Fruit fly (Drosophila melanogaster) whole organism, embryonic: ENCODE data around the gene CG42305.

Source experiments
- Asciz ChIP-seq: fragments of 200-800 bp; sonication (Bioruptor generic); optimal IDR thresholded peaks from 2 replicates; lab custom pipeline; 2017; ENCODE audit warnings: missing biosample characterization, mild to moderate bottlenecking, missing genetic modification characterization, missing genetic modification reagents
- Blimp-1 ChIP-seq: fragments of 200-800 bp; sonication (Bioruptor generic); optimal IDR thresholded peaks from 3 replicates; lab custom pipeline; 2018; ENCODE audit warnings: missing biosample characterization, missing genetic modification characterization, mild to moderate bottlenecking, moderate library complexity, missing genetic modification reagents
- CG10267 ChIP-seq: fragments of 200-800 bp; sonication (Bioruptor generic); optimal IDR thresholded peaks from 2 replicates; lab custom pipeline; 2018; ENCODE audit warnings: missing biosample characterization, mild to moderate bottlenecking, missing genetic modification characterization, moderate library complexity
- CG10431 ChIP-seq: fragments of 200-800 bp; sonication (Bioruptor generic); optimal IDR thresholded peaks from 3 replicates; lab custom pipeline; 2018; ENCODE audit warnings: missing biosample characterization, mild to moderate bottlenecking, missing genetic modification characterization
- CG10979 ChIP-seq: fragments of 200-800 bp; sonication (Bioruptor generic); optimal IDR thresholded peaks from 2 replicates; lab custom pipeline; 2018; ENCODE audit warnings: missing biosample characterization, mild to moderate bottlenecking, missing genetic modification characterization, moderate library complexity
- CG13123 ChIP-seq: fragments of 200-800 bp; sonication (Bioruptor generic); optimal IDR thresholded peaks from 2 replicates; lab custom pipeline; 2016; ENCODE audit warnings: missing biosample characterization, missing genetic modification characterization
- CG14965 ChIP-seq: fragments of 200-800 bp; sonication (Bioruptor generic); optimal IDR thresholded peaks from 2 replicates; lab custom pipeline; 2016; ENCODE audit warnings: missing biosample characterization, missing genetic modification characterization, borderline replicate concordance
- CG15514 ChIP-seq: fragments of 200-800 bp; sonication (Bioruptor generic); optimal IDR thresholded peaks from 3 replicates; lab custom pipeline; 2017; ENCODE audit warnings: missing biosample characterization, missing genetic modification characterization, mild to moderate bottlenecking, moderate library complexity, missing genetic modification reagents
- CG15696 ChIP-seq: fragments of 200-800 bp; sonication (Bioruptor generic); optimal IDR thresholded peaks from 2 replicates; lab custom pipeline; 2019; ENCODE audit warnings: missing biosample characterization, mild to moderate bottlenecking, missing genetic modification characterization, moderate library complexity
- CG17912 ChIP-seq: fragments of 200-800 bp; sonication (Bioruptor generic); optimal IDR thresholded peaks from 2 replicates; lab custom pipeline; 2018; ENCODE audit warnings: missing biosample characterization, mild to moderate bottlenecking, missing genetic modification characterization
- CG2116 ChIP-seq: fragments of 200-800 bp; sonication (Bioruptor generic); optimal IDR thresholded peaks from 3 replicates; lab custom pipeline; 2018; ENCODE audit warnings: missing biosample characterization, mild to moderate bottlenecking, missing genetic modification characterization
- CG2129 ChIP-seq: fragments of 200-800 bp; sonication (Bioruptor generic); IDR thresholded peaks from 2 replicates; pipeline ENCODE4 v1.3.6; 2022; ENCODE audit warnings: missing biosample characterization, missing genetic modification characterization; ENCODE audit not compliant: partially characterized antibody
- CG30020 ChIP-seq: fragments of 200-800 bp; optimal IDR thresholded peaks from 2 replicates; lab custom pipeline; 2019; ENCODE audit warnings: missing biosample characterization, mild to moderate bottlenecking, missing genetic modification characterization, moderate library complexity
- CG32767 ChIP-seq: fragments of 200-800 bp; sonication (Bioruptor generic); IDR thresholded peaks from 2 replicates; pipeline ENCODE4 v1.3.6; 2022; ENCODE audit warnings: missing biosample characterization, missing genetic modification characterization
- CG32772 ChIP-seq: fragments of 200-800 bp; sonication (Bioruptor generic); IDR thresholded peaks from 2 replicates; pipeline ENCODE4 v1.3.6; 2022; ENCODE audit warnings: missing biosample characterization, missing genetic modification characterization
- CG34224 ChIP-seq: fragments of 200-800 bp; sonication (Bioruptor generic); IDR thresholded peaks from 3 replicates; pipeline ENCODE4 v1.3.6; 2022; ENCODE audit warnings: missing biosample characterization, missing genetic modification characterization; ENCODE audit not compliant: partially characterized antibody
- CG3995 ChIP-seq: fragments of 200-800 bp; sonication (Bioruptor generic); optimal IDR thresholded peaks from 3 replicates; lab custom pipeline; 2016; ENCODE audit warnings: missing biosample characterization, missing genetic modification characterization
- Chrac-16 ChIP-seq: fragments of 200-800 bp; sonication (Bioruptor generic); optimal IDR thresholded peaks from 3 replicates; lab custom pipeline; 2016; ENCODE audit warnings: missing biosample characterization, missing genetic modification characterization
- CoRest ChIP-seq: fragments of 200-800 bp; sonication (Bioruptor generic); optimal IDR thresholded peaks from 3 replicates; lab custom pipeline; 2018; ENCODE audit warnings: missing biosample characterization, mild to moderate bottlenecking, missing genetic modification characterization, moderate library complexity
- Dad ChIP-seq: fragments of 200-800 bp; sonication (Bioruptor generic); optimal IDR thresholded peaks from 3 replicates; lab custom pipeline; 2016; ENCODE audit warnings: missing biosample characterization, missing genetic modification characterization
- Dip3 ChIP-seq: fragments of 200-800 bp; sonication (Bioruptor generic); optimal IDR thresholded peaks from 3 replicates; lab custom pipeline; 2016; ENCODE audit warnings: missing biosample characterization, missing genetic modification characterization
- Dp ChIP-seq: fragments of 200-800 bp; sonication (Bioruptor generic); optimal IDR thresholded peaks from 2 replicates; lab custom pipeline; 2018; ENCODE audit warnings: missing biosample characterization, mild to moderate bottlenecking, missing genetic modification characterization, moderate library complexity
- E2f2 ChIP-seq: fragments of 200-800 bp; sonication (Bioruptor generic); IDR thresholded peaks from 2 replicates; pipeline ENCODE4 v1.3.6; 2022; ENCODE audit warnings: missing biosample characterization, missing genetic modification characterization
- H15 ChIP-seq: fragments of 200-800 bp; sonication (Bioruptor generic); IDR thresholded peaks from 3 replicates; pipeline ENCODE4 v1.3.6; 2022; ENCODE audit warnings: missing biosample characterization, missing genetic modification characterization
- Hmr ChIP-seq: fragments of 200-800 bp; sonication (Bioruptor generic); optimal IDR thresholded peaks from 3 replicates; lab custom pipeline; 2017; ENCODE audit warnings: mild to moderate bottlenecking, missing biosample characterization, missing genetic modification reagents, missing genetic modification characterization
- Hsf ChIP-seq: fragments of 200-800 bp; sonication (Bioruptor generic); optimal IDR thresholded peaks from 3 replicates; lab custom pipeline; 2016; ENCODE audit warnings: missing biosample characterization, missing genetic modification characterization
- Jarid2 ChIP-seq: fragments of 200-800 bp; sonication (Bioruptor generic); optimal IDR thresholded peaks from 3 replicates; lab custom pipeline; 2017; ENCODE audit warnings: mild to moderate bottlenecking, missing biosample characterization, missing genetic modification reagents, missing genetic modification characterization
- Lim3 ChIP-seq: fragments of 200-800 bp; sonication (Bioruptor generic); IDR thresholded peaks from 2 replicates; pipeline ENCODE4 v1.3.6; 2022; ENCODE audit warnings: missing biosample characterization, missing genetic modification characterization
- Poxn ChIP-seq: fragments of 200-800 bp; sonication (Bioruptor generic); IDR thresholded peaks from 2 replicates; pipeline ENCODE4 v1.3.6; 2022; ENCODE audit warnings: missing biosample characterization, missing genetic modification characterization
- Ptx1 ChIP-seq: fragments of 200-800 bp; sonication (Bioruptor generic); IDR thresholded peaks from 2 replicates; pipeline ENCODE4 v1.3.6; 2022; ENCODE audit warnings: missing biosample characterization, missing genetic modification characterization
- Rfx ChIP-seq: fragments of 200-800 bp; sonication (Bioruptor generic); IDR thresholded peaks from 2 replicates; pipeline ENCODE4 v1.3.6; 2022; ENCODE audit warnings: missing biosample characterization, missing genetic modification characterization
- Sry-δ ChIP-seq: fragments of 200-800 bp; sonication (Bioruptor generic); optimal IDR thresholded peaks from 2 replicates; lab custom pipeline; 2016; ENCODE audit warnings: missing biosample characterization, missing genetic modification characterization
- Vsx1 ChIP-seq: fragments of 200-800 bp; sonication (Bioruptor generic); optimal IDR thresholded peaks from 2 replicates; lab custom pipeline; 2017; ENCODE audit warnings: missing biosample characterization, mild to moderate bottlenecking, missing genetic modification characterization, missing genetic modification reagents
- bcd ChIP-seq: fragments of 200-800 bp; sonication (Bioruptor generic); optimal IDR thresholded peaks from 2 replicates; lab custom pipeline; 2017; ENCODE audit warnings: missing biosample characterization, mild to moderate bottlenecking, missing genetic modification characterization
- bigmax ChIP-seq: fragments of 200-800 bp; sonication (Bioruptor generic); optimal IDR thresholded peaks from 2 replicates; lab custom pipeline; 2018; ENCODE audit warnings: missing biosample characterization, mild to moderate bottlenecking, missing genetic modification characterization
- cato ChIP-seq: fragments of 200-800 bp; sonication (Bioruptor generic); optimal IDR thresholded peaks from 2 replicates; lab custom pipeline; 2016; ENCODE audit warnings: missing biosample characterization, missing genetic modification characterization, borderline replicate concordance
- crol ChIP-seq: fragments of 200-800 bp; sonication (Bioruptor generic); IDR thresholded peaks from 2 replicates; pipeline ENCODE4 v1.3.6; 2022; ENCODE audit warnings: missing biosample characterization, missing genetic modification characterization
- dan ChIP-seq: fragments of 200-800 bp; sonication (Bioruptor generic); IDR thresholded peaks from 2 replicates; pipeline ENCODE4 v1.3.6; 2022; ENCODE audit warnings: missing biosample characterization, missing genetic modification characterization
- gcm ChIP-seq: fragments of 200-800 bp; sonication (Bioruptor generic); optimal IDR thresholded peaks from 2 replicates; lab custom pipeline; 2019; ENCODE audit warnings: missing biosample characterization, mild to moderate bottlenecking, missing genetic modification characterization, moderate library complexity
- pho ChIP-seq: fragments of 200-800 bp; sonication (Bioruptor generic); optimal IDR thresholded peaks from 2 replicates; lab custom pipeline; 2016; ENCODE audit warnings: missing biosample characterization, missing genetic modification characterization
- phol ChIP-seq: fragments of 200-800 bp; sonication (Bioruptor generic); optimal IDR thresholded peaks from 3 replicates; lab custom pipeline; 2018; ENCODE audit warnings: missing biosample characterization, mild to moderate bottlenecking, missing genetic modification characterization, moderate library complexity
- pzg ChIP-seq: fragments of 200-800 bp; sonication (Bioruptor generic); optimal IDR thresholded peaks from 3 replicates; lab custom pipeline; 2018; ENCODE audit warnings: missing biosample characterization, mild to moderate bottlenecking, missing genetic modification characterization, moderate library complexity
- salm ChIP-seq: fragments of 200-800 bp; sonication (Bioruptor generic); optimal IDR thresholded peaks from 2 replicates; lab custom pipeline; 2018; ENCODE audit warnings: missing biosample characterization, mild to moderate bottlenecking, missing genetic modification characterization
- sens-2 ChIP-seq: fragments of 200-800 bp; sonication (Bioruptor generic); IDR thresholded peaks from 2 replicates; pipeline ENCODE4 v1.3.6; 2022; ENCODE audit warnings: missing biosample characterization, missing genetic modification characterization
- stc ChIP-seq: fragments of 200-800 bp; sonication (Bioruptor generic); IDR thresholded peaks from 2 replicates; pipeline ENCODE4 v1.3.6; 2022; ENCODE audit warnings: missing biosample characterization, missing genetic modification characterization
- tap ChIP-seq: fragments of 200-800 bp; optimal IDR thresholded peaks from 3 replicates; lab custom pipeline; 2019; ENCODE audit warnings: missing biosample characterization, mild to moderate bottlenecking, missing genetic modification characterization, moderate library complexity
- tna ChIP-seq: fragments of 200-800 bp; sonication (Bioruptor generic); IDR thresholded peaks from 2 replicates; pipeline ENCODE4 v1.3.6; 2022; ENCODE audit warnings: missing biosample characterization, missing genetic modification characterization; ENCODE audit not compliant: partially characterized antibody
- trem ChIP-seq: fragments of 200-800 bp; optimal IDR thresholded peaks from 3 replicates; lab custom pipeline; 2019; ENCODE audit warnings: missing biosample characterization, mild to moderate bottlenecking, missing genetic modification characterization, moderate library complexity
- wor ChIP-seq: fragments of 200-800 bp; sonication (Bioruptor generic); IDR thresholded peaks from 2 replicates; pipeline ENCODE4 v1.3.6; 2022; ENCODE audit warnings: missing biosample characterization, missing genetic modification characterization
- zfh2 ChIP-seq: fragments of 200-800 bp; sonication (Bioruptor generic); optimal IDR thresholded peaks from 2 replicates; lab custom pipeline; 2016; ENCODE audit warnings: missing biosample characterization, missing genetic modification characterization

CG42305 gene

DNA sequence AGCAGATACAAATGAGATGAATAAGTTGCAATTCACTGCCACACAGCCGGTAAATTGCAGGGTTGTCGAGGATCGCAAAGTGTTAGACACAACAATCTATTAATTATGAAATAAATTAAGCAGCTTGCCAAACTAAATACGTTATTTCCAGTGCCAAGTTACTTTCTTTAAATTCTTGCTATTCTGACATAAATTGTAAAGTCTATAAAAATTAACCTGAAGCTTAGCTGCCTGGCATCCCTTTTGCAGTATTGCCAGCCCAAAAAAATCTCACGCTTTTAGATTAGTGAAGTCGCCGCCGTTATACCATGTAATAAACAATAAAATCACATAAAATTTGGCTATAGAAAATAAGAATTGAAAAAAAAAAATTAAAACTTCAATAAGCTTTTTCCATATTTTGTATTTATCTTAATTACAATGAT is 45.2 kb downstream of the CG42305 start (continued):
- TF ChIP-seq Jarid2 = peak; percentile 60
- peak; percentile 88 for TF ChIP-seq Ptx1
- peak; percentile 80 for TF ChIP-seq trem (tag; lab: Kevin White, UChicago)
- TF ChIP-seq CG34224 (GFP tag; lab: Robert Waterston, UW) = no peak
- TF ChIP-seq tna = no peak
- peak; percentile 74 for TF ChIP-seq Poxn (GFP tag; lab: Robert Waterston, UW)
- peak; percentile 44 for TF ChIP-seq Sry-δ (GFP tag; lab: Kevin White, UChicago)
- no peak for TF ChIP-seq CG2129
- TF ChIP-seq CG15514 (GFP tag; lab: Kevin White, UChicago) = peak; percentile 89
- TF ChIP-seq CG32772 (GFP tag; lab: Robert Waterston, UW) = peak; percentile 92
- peak; percentile 76 for TF ChIP-seq sens-2 (GFP tag; lab: Robert Waterston, UW)
- peak; percentile 86 for TF ChIP-seq bcd
- peak; percentile 93 for TF ChIP-seq zfh2 (GFP tag; lab: Kevin White, UChicago)
- 0 out of 2 replicates have a peak, but pooled peaks have one; percentile 13 for TF ChIP-seq Lim3 (GFP tag; lab: Robert Waterston, UW)
- TF ChIP-seq CoRest (tag; lab: Kevin White, UChicago) = peak; percentile 94
- TF ChIP-seq cato (GFP tag; lab: Kevin White, UChicago) = peak; percentile 83
- TF ChIP-seq wor (GFP tag; lab: Robert Waterston, UW) = peak; percentile 83
- peak; percentile 84 for TF ChIP-seq Vsx1
- TF ChIP-seq tap (tag; lab: Kevin White, UChicago) = peak; percentile 92
- peak; percentile 47 for TF ChIP-seq pzg (GFP tag; lab: Kevin White, UChicago)
- TF ChIP-seq CG17912 (GFP tag; lab: Kevin White, UChicago) = peak; percentile 84
- peak; percentile 88 for TF ChIP-seq H15 (GFP tag; lab: Robert Waterston, UW)
- TF ChIP-seq Chrac-16 = peak; percentile 90
- TF ChIP-seq CG30020 = peak; percentile 52
- TF ChIP-seq CG15696 (tag; lab: Kevin White, UChicago) = peak; percentile 80
- TF ChIP-seq dan (GFP tag; lab: Robert Waterston, UW) = 0 out of 2 replicates have a peak, but pooled peaks have one; percentile 13
- peak; percentile 91 for TF ChIP-seq Rfx (GFP tag; lab: Robert Waterston, UW)
- peak; percentile 88 for TF ChIP-seq Blimp-1 (GFP tag; lab: Kevin White, UChicago)
- peak; percentile 92 for TF ChIP-seq Hmr
- peak; percentile 90 for TF ChIP-seq stc
- TF ChIP-seq CG10267 (tag; lab: Kevin White, UChicago) = peak; percentile 81
- TF ChIP-seq phol (tag; lab: Kevin White, UChicago) = peak; percentile 94
- peak; percentile 10 for TF ChIP-seq Dp (GFP tag; lab: Kevin White, UChicago)
- peak; percentile 64 for TF ChIP-seq CG2116 (GFP tag; lab: Kevin White, UChicago)
- peak; percentile 59 for TF ChIP-seq bigmax (GFP tag; lab: Kevin White, UChicago)
- TF ChIP-seq CG32767 (GFP tag; lab: Robert Waterston, UW) = peak; percentile 89
- no peak for TF ChIP-seq CG14965 (GFP tag; lab: Kevin White, UChicago)
- TF ChIP-seq CG10979 (tag; lab: Kevin White, UChicago) = peak; percentile 87
- TF ChIP-seq Asciz (GFP tag; lab: Kevin White, UChicago) = peak; percentile 86
- no peak; the same call in 1 of the 2 replicates for TF ChIP-seq crol (GFP tag; lab: Robert Waterston, UW)
- TF ChIP-seq salm (tag; lab: Kevin White, UChicago) = peak; percentile 87
- TF ChIP-seq E2f2 = peak; percentile 76
- TF ChIP-seq pho (GFP tag; lab: Kevin White, UChicago) = peak; percentile 92
- peak; percentile 92 for TF ChIP-seq Dip3
- peak; percentile 69 for TF ChIP-seq CG3995 (GFP tag; lab: Kevin White, UChicago)
- peak; percentile 46 for TF ChIP-seq Dad
- TF ChIP-seq CG10431 (GFP tag; lab: Kevin White, UChicago) = peak; percentile 77
- peak; percentile 89 for TF ChIP-seq gcm (GFP tag; lab: Kevin White, UChicago)
- TF ChIP-seq Hsf (GFP tag; lab: Kevin White, UChicago) = peak; percentile 95
- peak; percentile 64 for TF ChIP-seq CG13123
